Worm (Caenorhabditis elegans) whole organism, young adult: ENCODE measurements around the gene acl-8.

Experiments used
- nhr-80 ChIP-seq: sonication (generic microtip); optimal IDR thresholded peaks from 2 replicates; lab custom pipeline; 2016; ENCODE audit warnings: missing genetic modification characterization, missing compliant biosample characterization
- tbp1 ChIP-seq: fragments of 200-800 bp; sonication (Bioruptor generic); optimal IDR thresholded peaks from 2 replicates; lab custom pipeline; 2018; ENCODE audit warnings: mild to moderate bottlenecking, missing genetic modification characterization, missing compliant biosample characterization

Gene acl-8

DNA sequence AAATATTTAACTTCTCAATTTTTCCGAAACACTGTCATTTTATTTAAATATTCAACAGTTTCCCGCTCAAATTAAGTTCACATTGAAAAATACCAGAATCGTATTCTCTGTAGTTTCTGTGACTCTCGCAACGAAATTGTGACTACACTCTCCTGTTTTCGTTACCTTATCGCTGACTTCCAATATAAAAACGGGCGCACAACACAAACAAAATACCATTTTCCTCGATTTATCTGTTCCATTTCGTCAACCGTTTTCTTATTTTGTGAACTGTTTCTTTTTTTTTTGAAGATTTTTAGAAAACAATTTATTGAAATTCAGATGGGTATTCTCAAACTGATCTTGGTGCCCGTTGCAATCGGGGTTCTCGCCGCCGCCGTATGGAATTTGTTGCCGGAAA, 48.2 kb downstream of the acl-8 start, which contains the start of gene W01A11.1:
W01A11.1 (plus strand) TSS at position 322 of the 400 bp plus-strand sequence.
- TF ChIP-seq tbp1 (GFP tag; lab: Kevin White, UChicago) (no peak), nhr-80 (tag; lab: Kevin White, UChicago) (peak; percentile 23)
